Worm (Caenorhabditis elegans): ENCODE measurements around the gene ins-17.
A peak's percentile ranks its signal among the peaks of the same experiment; 100 is the strongest.

- TF ChIP-seq W03F9.2 (tag; optimal IDR thresholded peaks at IDR 0.05), result peak; percentile 52
- TF ChIP-seq dao-5 (tag; optimal IDR thresholded peaks at IDR 0.05), result no peak
These were observed 43.0 kb downstream of the ins-17 start, which contains the start of gene C28A5.1 for ce11 chrIII:4434294-4434781.
